Fruit fly (Drosophila melanogaster): ENCODE results near the gene RhoGAP19D.

RhoGAP19D gene

dm6 chrX:20470701-20471100, 39.8 kb downstream of the RhoGAP19D start:
- TF ChIP-seq CG11617 (GFP tag; optimal IDR thresholded peaks at IDR 0.05), result no peak
- no peak for TF ChIP-seq toe (GFP tag; optimal IDR thresholded peaks at IDR 0.05)
- no peak for TF ChIP-seq kay (GFP tag; ENCODE audit: borderline replicate concordance)
- no peak for TF ChIP-seq CG12768 (GFP tag; optimal IDR thresholded peaks at IDR 0.05)
- TF ChIP-seq Crg-1 (GFP tag; optimal IDR thresholded peaks at IDR 0.05), result no peak
- TF ChIP-seq Clk (GFP tag; optimal IDR thresholded peaks at IDR 0.05), result no peak
- TF ChIP-seq cnc (optimal IDR thresholded peaks at IDR 0.05), result no peak
- no peak for TF ChIP-seq bab1 (GFP tag; optimal IDR thresholded peaks at IDR 0.05)
- no peak for TF ChIP-seq CG7101 (tag; optimal IDR thresholded peaks at IDR 0.05)
- no peak for TF ChIP-seq tj (GFP tag; optimal IDR thresholded peaks at IDR 0.05)
- no peak for TF ChIP-seq ovo (GFP tag; optimal IDR thresholded peaks at IDR 0.05)
- TF ChIP-seq cic (GFP tag; optimal IDR thresholded peaks at IDR 0.05), result no peak

- peak; percentile 10 for TF ChIP-seq CG33017 (tag; optimal IDR thresholded peaks at IDR 0.05)
- TF ChIP-seq CG5204 (GFP tag; optimal IDR thresholded peaks at IDR 0.05), result no peak
- TF ChIP-seq Hr96 (GFP tag; optimal IDR thresholded peaks at IDR 0.05), result peak; percentile 83
- peak; percentile 54 for TF ChIP-seq tj (GFP tag; optimal IDR thresholded peaks at IDR 0.05)
- TF ChIP-seq kay (GFP tag; ENCODE audit: borderline replicate concordance), result no peak
- TF ChIP-seq CG14711 (tag; optimal IDR thresholded peaks at IDR 0.05), result no peak
- TF ChIP-seq CG12768 (GFP tag; optimal IDR thresholded peaks at IDR 0.05), result peak; percentile 83
- TF ChIP-seq ovo (GFP tag; optimal IDR thresholded peaks at IDR 0.05), result peak; percentile 50
- TF ChIP-seq toe (GFP tag; optimal IDR thresholded peaks at IDR 0.05), result peak; percentile 46
- TF ChIP-seq CG11617 (GFP tag; optimal IDR thresholded peaks at IDR 0.05), result peak; percentile 40
- TF ChIP-seq CG7101 (tag; optimal IDR thresholded peaks at IDR 0.05), result peak; percentile 30
- peak; percentile 28 for TF ChIP-seq bab1 (GFP tag; optimal IDR thresholded peaks at IDR 0.05)
- peak; percentile 49 for TF ChIP-seq cic (GFP tag; optimal IDR thresholded peaks at IDR 0.05)
- no peak for TF ChIP-seq Crg-1 (GFP tag; optimal IDR thresholded peaks at IDR 0.05)
- peak; percentile 61 for TF ChIP-seq Mnt (GFP tag; optimal IDR thresholded peaks at IDR 0.05)
- TF ChIP-seq pad (GFP tag; optimal IDR thresholded peaks at IDR 0.05), result peak; percentile 75
Measured at dm6 chrX:20468192-20468591, 42.3 kb downstream of the RhoGAP19D start.

- TF ChIP-seq toe (GFP tag; optimal IDR thresholded peaks at IDR 0.05) (no peak), Mnt (GFP tag; optimal IDR thresholded peaks at IDR 0.05) (no peak), CG7101 (tag; optimal IDR thresholded peaks at IDR 0.05) (no peak), kay (GFP tag; ENCODE audit: borderline replicate concordance) (no peak), CG14711 (tag; optimal IDR thresholded peaks at IDR 0.05) (no peak), Clk (GFP tag; optimal IDR thresholded peaks at IDR 0.05) (no peak), CG7045 (GFP tag; optimal IDR thresholded peaks at IDR 0.05) (no peak), CG12768 (GFP tag; optimal IDR thresholded peaks at IDR 0.05) (no peak), Crg-1 (GFP tag; optimal IDR thresholded peaks at IDR 0.05) (no peak), CG33017 (tag; optimal IDR thresholded peaks at IDR 0.05) (no peak), CG5204 (GFP tag; optimal IDR thresholded peaks at IDR 0.05) (no peak), cic (GFP tag; optimal IDR thresholded peaks at IDR 0.05) (no peak), pad (GFP tag; optimal IDR thresholded peaks at IDR 0.05) (no peak), ovo (GFP tag; optimal IDR thresholded peaks at IDR 0.05) (no peak), tj (GFP tag; optimal IDR thresholded peaks at IDR 0.05) (no peak), cnc (optimal IDR thresholded peaks at IDR 0.05) (no peak), CG1620 (GFP tag; optimal IDR thresholded peaks at IDR 0.05) (no peak)
Measured at dm6 chrX:20467155-20467554, 43.3 kb downstream of the RhoGAP19D start, which contains the start of gene GstT3. Gene GstT3 (plus strand): TSS chrX:20467455.

dm6 chrX:20466382-20466928, 44.0 kb downstream of the RhoGAP19D start:
- TF ChIP-seq Mnt (GFP tag; optimal IDR thresholded peaks at IDR 0.05), result no peak
- TF ChIP-seq tj (GFP tag; optimal IDR thresholded peaks at IDR 0.05), result peak; percentile 36

- no peak for TF ChIP-seq ovo (GFP tag; optimal IDR thresholded peaks at IDR 0.05)
- TF ChIP-seq toe (GFP tag; optimal IDR thresholded peaks at IDR 0.05), result no peak
- TF ChIP-seq cic (GFP tag; optimal IDR thresholded peaks at IDR 0.05), result no peak
- no peak for TF ChIP-seq CG5204 (GFP tag; optimal IDR thresholded peaks at IDR 0.05)
- TF ChIP-seq cnc (optimal IDR thresholded peaks at IDR 0.05), result no peak
- TF ChIP-seq Mnt (GFP tag; optimal IDR thresholded peaks at IDR 0.05), result no peak
- no peak for TF ChIP-seq CG7101 (tag; optimal IDR thresholded peaks at IDR 0.05)
- no peak for TF ChIP-seq pad (GFP tag; optimal IDR thresholded peaks at IDR 0.05)
- TF ChIP-seq CG12768 (GFP tag; optimal IDR thresholded peaks at IDR 0.05), result no peak
- TF ChIP-seq CG14711 (tag; optimal IDR thresholded peaks at IDR 0.05), result no peak
- TF ChIP-seq Crg-1 (GFP tag; optimal IDR thresholded peaks at IDR 0.05), result no peak
- no peak for TF ChIP-seq CG7045 (GFP tag; optimal IDR thresholded peaks at IDR 0.05)
- no peak for TF ChIP-seq CG33017 (tag; optimal IDR thresholded peaks at IDR 0.05)
- TF ChIP-seq CG11617 (GFP tag; optimal IDR thresholded peaks at IDR 0.05), result no peak
Measured at dm6 chrX:20448828-20449427, 61.6 kb downstream of the RhoGAP19D start, which contains the start of gene tbc. Gene tbc (plus strand): TSS chrX:20449331.

dm6 chrX:20447865-20448584, 62.5 kb downstream of the RhoGAP19D start:
- TF ChIP-seq CG5204 (GFP tag; optimal IDR thresholded peaks at IDR 0.05), result no peak
- TF ChIP-seq kay (GFP tag; ENCODE audit: borderline replicate concordance), result no peak
- TF ChIP-seq Crg-1 (GFP tag; optimal IDR thresholded peaks at IDR 0.05), result no peak
- no peak for TF ChIP-seq toe (GFP tag; optimal IDR thresholded peaks at IDR 0.05)
- TF ChIP-seq pad (GFP tag; optimal IDR thresholded peaks at IDR 0.05), result no peak
- no peak for TF ChIP-seq CG7045 (GFP tag; optimal IDR thresholded peaks at IDR 0.05)
- no peak for TF ChIP-seq cnc (optimal IDR thresholded peaks at IDR 0.05)
- no peak for TF ChIP-seq CG11617 (GFP tag; optimal IDR thresholded peaks at IDR 0.05)
- TF ChIP-seq CG7101 (tag; optimal IDR thresholded peaks at IDR 0.05), result no peak
- no peak for TF ChIP-seq CG33017 (tag; optimal IDR thresholded peaks at IDR 0.05)
- no peak for TF ChIP-seq Hr96 (GFP tag; optimal IDR thresholded peaks at IDR 0.05)
- no peak for TF ChIP-seq Clk (GFP tag; optimal IDR thresholded peaks at IDR 0.05)
- TF ChIP-seq tj (GFP tag; optimal IDR thresholded peaks at IDR 0.05), result no peak
- no peak for TF ChIP-seq bab1 (GFP tag; optimal IDR thresholded peaks at IDR 0.05)
- TF ChIP-seq ovo (GFP tag; optimal IDR thresholded peaks at IDR 0.05), result no peak
- no peak for TF ChIP-seq cic (GFP tag; optimal IDR thresholded peaks at IDR 0.05)
- TF ChIP-seq CG12768 (GFP tag; optimal IDR thresholded peaks at IDR 0.05), result no peak
